Worm (Caenorhabditis elegans) whole organism, late embryonic: ENCODE data around the gene Y22D7AL.11.

Source experiments
- F13H6.1 ChIP-seq: sonication (generic microtip); optimal IDR thresholded peaks from 2 replicates; lab custom pipeline; 2016; ENCODE audit warnings: missing genetic modification characterization, missing compliant biosample characterization
- ama-1 ChIP-seq: fragments of 150-350 bp; optimal IDR thresholded peaks from 2 replicates; lab custom pipeline; 2014
- fkh-6 ChIP-seq: sonication (generic microtip); optimal IDR thresholded peaks from 2 replicates; lab custom pipeline; 2016; ENCODE audit warnings: missing genetic modification characterization, missing compliant biosample characterization
- tbx-7 ChIP-seq: sonication (generic microtip); optimal IDR thresholded peaks from 2 replicates; lab custom pipeline; 2016; ENCODE audit warnings: missing genotype, missing genetic modification characterization, missing compliant biosample characterization
- ttx-3 ChIP-seq: sonication (generic microtip); optimal IDR thresholded peaks from 2 replicates; lab custom pipeline; 2016; ENCODE audit warnings: missing genetic modification reagents, missing genetic modification characterization, missing compliant biosample characterization
- unc-3 ChIP-seq, 2 experiments: fragments of 200-800 bp in 1 of 2; sonication (Bioruptor generic) in 1 of 2; sonication (generic microtip) in 1 of 2; conservative IDR thresholded peaks in 1 of 2; optimal IDR thresholded peaks in 1 of 2; 2 replicates each; pipeline versions ENCODE4 v1.3.6 to Lab custom; 2016 to 2022; ENCODE audit warnings: missing compliant biosample characterization in 2 of 2, missing genetic modification characterization in 2 of 2, missing genetic modification reagents in 1 of 2

DNA sequence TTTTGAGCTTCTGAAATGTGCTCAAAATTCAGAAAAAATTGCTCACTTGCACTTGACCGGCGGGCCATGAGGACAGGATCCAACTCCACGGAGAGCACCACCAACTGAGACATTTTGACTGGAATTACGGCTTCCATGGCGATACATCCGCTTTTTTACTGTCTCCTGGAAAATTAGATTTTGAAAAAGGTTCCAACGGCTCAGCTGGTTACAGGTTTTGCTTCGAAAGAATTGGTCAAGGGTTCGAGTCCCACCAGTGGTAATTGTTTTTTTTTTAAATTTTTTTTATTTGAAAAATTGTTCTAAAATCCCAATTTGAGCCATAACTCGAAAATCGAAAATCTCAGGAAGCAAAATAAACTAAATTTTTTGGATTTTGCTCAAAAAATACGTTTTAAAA is 28.2 kb upstream of the Y22D7AL.11 start:
- TF ChIP-seq ama-1 (no peak), F13H6.1 (tag; lab: Kevin White, UChicago) (no peak), ttx-3 (tag; lab: Kevin White, UChicago) (no peak), unc-3 (GFP tag; conservative IDR thresholded peaks at IDR 0.05; lab: Robert Waterston, UW) (no peak), unc-3 (tag; optimal IDR thresholded peaks at IDR 0.05; lab: Kevin White, UChicago) (no peak), fkh-6 (tag; lab: Kevin White, UChicago) (no peak), tbx-7 (tag; lab: Kevin White, UChicago) (no peak)
